Fruit fly (Drosophila melanogaster): ENCODE results near the gene Hcf.

The Hcf gene

dm6 chr4:359759-360290 is at the start of gene Hcf (continued):
- TF ChIP-seq MBD-R2 (GFP tag; IDR thresholded peaks at IDR 0.05): peak; percentile 29; the same call in 1 of the 2 replicates
- TF ChIP-seq CG6854 (GFP tag; optimal IDR thresholded peaks at IDR 0.05): peak; percentile 13
- peak; percentile 55 for TF ChIP-seq CG2116 (GFP tag; optimal IDR thresholded peaks at IDR 0.05)
- TF ChIP-seq CG17829 (tag; optimal IDR thresholded peaks at IDR 0.05): peak; percentile 23
- TF ChIP-seq CG15073 (GFP tag; optimal IDR thresholded peaks at IDR 0.05): no peak
- TF ChIP-seq CG1024 (GFP tag; IDR thresholded peaks at IDR 0.05): peak; percentile 98
- peak; percentile 99 for TF ChIP-seq CG30020 (tag; optimal IDR thresholded peaks at IDR 0.05)
- TF ChIP-seq CG12659 (GFP tag; optimal IDR thresholded peaks at IDR 0.05): peak; percentile 76
- TF ChIP-seq dmrt99B (tag; optimal IDR thresholded peaks at IDR 0.05): no peak
- TF ChIP-seq Dll (GFP tag; IDR thresholded peaks at IDR 0.05; ENCODE audit: partially characterized antibody): peak; percentile 70; the same call in 3 of the 4 replicates
- peak; percentile 75 for TF ChIP-seq CG13287 (GFP tag; IDR thresholded peaks at IDR 0.05; ENCODE audit: partially characterized antibody)
- TF ChIP-seq CG42726 (GFP tag; IDR thresholded peaks at IDR 0.05; ENCODE audit: partially characterized antibody): no peak
- no peak for TF ChIP-seq CG3407 (GFP tag; optimal IDR thresholded peaks at IDR 0.05)
- TF ChIP-seq bbx (GFP tag; IDR thresholded peaks at IDR 0.05; ENCODE audit: partially characterized antibody): 0 out of 2 replicates have a peak, but pooled peaks have one; percentile 40
- TF ChIP-seq CG4617 (GFP tag; optimal IDR thresholded peaks at IDR 0.05; ENCODE audit: borderline replicate concordance): peak; percentile 64
- TF ChIP-seq sr (GFP tag; IDR thresholded peaks at IDR 0.05): no peak
- peak; percentile 90 for TF ChIP-seq row (GFP tag; IDR thresholded peaks at IDR 0.05)
- no peak for TF ChIP-seq mirr (GFP tag; optimal IDR thresholded peaks at IDR 0.05)
- TF ChIP-seq psq (GFP tag; optimal IDR thresholded peaks at IDR 0.05): no peak
- TF ChIP-seq Antp (GFP tag; optimal IDR thresholded peaks at IDR 0.05): no peak
- TF ChIP-seq Eip74EF (GFP tag; optimal IDR thresholded peaks at IDR 0.05): peak in 1 of 2 experiments; percentile 43
- peak; percentile 73 for TF ChIP-seq CG15479 (GFP tag; optimal IDR thresholded peaks at IDR 0.05)
- peak; percentile 38; the same call in 1 of the 3 replicates for TF ChIP-seq CG14860 (GFP tag; IDR thresholded peaks at IDR 0.05; ENCODE audit: partially characterized antibody)
- TF ChIP-seq Elba2 (GFP tag; optimal IDR thresholded peaks at IDR 0.05): peak; percentile 31

dm6 chr4:310670-311069 is 49.1 kb upstream of the Hcf start:
- TF ChIP-seq sr (GFP tag; IDR thresholded peaks at IDR 0.05): no peak
- peak; percentile 72 for TF ChIP-seq HLH4C (GFP tag; IDR thresholded peaks at IDR 0.05; ENCODE audit: partially characterized antibody)
- TF ChIP-seq Ravus (GFP tag; IDR thresholded peaks at IDR 0.05): no peak
- no peak for TF ChIP-seq CG10209 (GFP tag; optimal IDR thresholded peaks at IDR 0.05)
- TF ChIP-seq CG17568 (GFP tag; optimal IDR thresholded peaks at IDR 0.05): no peak
- no peak for TF ChIP-seq CG6813 (GFP tag; optimal IDR thresholded peaks at IDR 0.05)
- no peak for TF ChIP-seq CG34376 (GFP tag; optimal IDR thresholded peaks at IDR 0.05)
- TF ChIP-seq CG16813 (GFP tag; IDR thresholded peaks at IDR 0.05; ENCODE audit: partially characterized antibody): peak; percentile 44; the same call in 1 of the 3 replicates
- no peak for TF ChIP-seq wek (GFP tag; optimal IDR thresholded peaks at IDR 0.05)
- no peak for TF ChIP-seq zfh1 (GFP tag; IDR thresholded peaks at IDR 0.05)
- no peak for TF ChIP-seq CG3995 (GFP tag; optimal IDR thresholded peaks at IDR 0.05)
- TF ChIP-seq CG7963 (GFP tag; IDR thresholded peaks at IDR 0.05; ENCODE audit: partially characterized antibody): 0 out of 3 replicates have a peak, but pooled peaks have one; percentile 53
- TF ChIP-seq Scr (GFP tag; IDR thresholded peaks at IDR 0.05; ENCODE audit: partially characterized antibody): peak; percentile 51; the same call in 1 of the 2 replicates

dm6 chr4:313696-314104 is 46.0 kb upstream of the Hcf start, which contains the start of gene Zip102B:
TSS of gene Zip102B (minus strand) at chr4:314087.
- TF ChIP-seq Fer1 (GFP tag; optimal IDR thresholded peaks at IDR 0.05) (no peak), CG10431 (GFP tag; optimal IDR thresholded peaks at IDR 0.05) (peak; percentile 64), Sry-δ (GFP tag; optimal IDR thresholded peaks at IDR 0.05) (peak; percentile 75), cg (GFP tag; optimal IDR thresholded peaks at IDR 0.05) (peak; percentile 10), CG12104 (GFP tag; optimal IDR thresholded peaks at IDR 0.05) (no peak), row (GFP tag; IDR thresholded peaks at IDR 0.05) (peak; percentile 77), zfh2 (GFP tag; optimal IDR thresholded peaks at IDR 0.05) (no peak), CG13775 (GFP tag; optimal IDR thresholded peaks at IDR 0.05) (no peak), oc (tag; optimal IDR thresholded peaks at IDR 0.05) (no peak), ttk (GFP tag; IDR thresholded peaks at IDR 0.05) (no peak), dati (GFP tag; IDR thresholded peaks at IDR 0.05) (no peak), Adf1 (GFP tag; IDR thresholded peaks at IDR 0.05) (no peak), gro (GFP tag; optimal IDR thresholded peaks at IDR 0.05) (no peak)
